Fruit fly (Drosophila melanogaster) whole organism, pupa: ENCODE results near the gene eIF4E6.

Source experiments
- CG4496 ChIP-seq: fragments of 200-800 bp; sonication (Bioruptor generic); IDR thresholded peaks from 3 replicates; pipeline ENCODE4 v1.3.6; 2022; ENCODE audit warnings: missing biosample characterization, missing genetic modification characterization
- D1 ChIP-seq: fragments of 200-800 bp; sonication (Bioruptor generic); optimal IDR thresholded peaks from 2 replicates; lab custom pipeline; 2018; ENCODE audit warnings: missing biosample characterization, mild to moderate bottlenecking, missing genetic modification characterization, moderate library complexity
- EcR ChIP-seq: fragments of 200-800 bp; sonication (Bioruptor generic); optimal IDR thresholded peaks from 3 replicates; lab custom pipeline; 2019; ENCODE audit warnings: missing biosample characterization, missing genetic modification characterization, mild to moderate bottlenecking, moderate library complexity, missing genetic modification reagents
- Ets98B ChIP-seq: fragments of 200-800 bp; sonication (Bioruptor generic); IDR thresholded peaks from 2 replicates; pipeline ENCODE4 v1.3.6; 2022; ENCODE audit warnings: missing biosample characterization, missing genetic modification characterization

dm6 chr3R:29074001-29074609 lies 47.1 kb upstream of the eIF4E6 start:
- TF ChIP-seq D1 (no peak), EcR (GFP tag; lab: Kevin White, UChicago) (peak; percentile 90), Ets98B (GFP tag; lab: Robert Waterston, UW) (peak; percentile 48; the same call in 1 of the 2 replicates), CG4496 (no peak)
